Fruit fly (Drosophila melanogaster): ENCODE results near the gene Xrcc2.
A peak's percentile ranks its signal among the peaks of the same experiment; 100 is the strongest.

Gene Xrcc2

dm6 chrX:18533308-18533707 is 33.4 kb downstream of the Xrcc2 start (continued):
- TF ChIP-seq stwl (tag; optimal IDR thresholded peaks at IDR 0.05) (no peak), sna (GFP tag; IDR thresholded peaks at IDR 0.05; ENCODE audit: partially characterized antibody) (no peak), CG7839 (tag; optimal IDR thresholded peaks at IDR 0.05) (peak; percentile 59), CG4404 (GFP tag; IDR thresholded peaks at IDR 0.05) (no peak), hth (optimal IDR thresholded peaks at IDR 0.05) (no peak), Deaf1 (tag; optimal IDR thresholded peaks at IDR 0.05) (no peak), CG1603 (tag; optimal IDR thresholded peaks at IDR 0.05) (no peak), eve (GFP tag; optimal IDR thresholded peaks at IDR 0.05) (no peak), danr (GFP tag; IDR thresholded peaks at IDR 0.05) (no peak), Dip2 (GFP tag; IDR thresholded peaks at IDR 0.05) (no peak), CG18764 (GFP tag; optimal IDR thresholded peaks at IDR 0.05) (no peak), ase (GFP tag; IDR thresholded peaks at IDR 0.05) (no peak), CG5953 (GFP tag; IDR thresholded peaks at IDR 0.05) (no peak), jumu (GFP tag; optimal IDR thresholded peaks at IDR 0.05) (no peak), CG4282 (GFP tag; optimal IDR thresholded peaks at IDR 0.05) (no peak), pfk (GFP tag; optimal IDR thresholded peaks at IDR 0.05) (no peak), Nf-YA (GFP tag; IDR thresholded peaks at IDR 0.05) (no peak), Oli (tag; optimal IDR thresholded peaks at IDR 0.05) (peak; percentile 60), ham (GFP tag; IDR thresholded peaks at IDR 0.05) (no peak), PHDP (tag; optimal IDR thresholded peaks at IDR 0.05) (peak; percentile 46), da (GFP tag; optimal IDR thresholded peaks at IDR 0.05) (no peak), Eip74EF (GFP tag; optimal IDR thresholded peaks at IDR 0.05) (peak in 1 of 2 experiments; percentile 61), CrebB (tag; optimal IDR thresholded peaks at IDR 0.05) (no peak), CG12236 (GFP tag; optimal IDR thresholded peaks at IDR 0.05) (no peak), CG6791 (GFP tag; IDR thresholded peaks at IDR 0.05; ENCODE audit: partially characterized antibody) (no peak), luna (GFP tag; optimal IDR thresholded peaks at IDR 0.05) (no peak), CG12744 (GFP tag; optimal IDR thresholded peaks at IDR 0.05) (no peak), rib (GFP tag; IDR thresholded peaks at IDR 0.05) (no peak), pan (optimal IDR thresholded peaks at IDR 0.05) (no peak), pan (GFP tag; optimal IDR thresholded peaks at IDR 0.05 in 1 of 2, IDR thresholded peaks at IDR 0.05 in 1 of 2) (peak in 1 of 2 experiments; percentile 24), Abd-B (GFP tag; optimal IDR thresholded peaks at IDR 0.05) (peak; percentile 75), CG12769 (tag; optimal IDR thresholded peaks at IDR 0.05) (no peak), Sin3A (optimal IDR thresholded peaks at IDR 0.05) (no peak), bowl (GFP tag; IDR thresholded peaks at IDR 0.05) (no peak), dmrt11E (tag; optimal IDR thresholded peaks at IDR 0.05) (peak; percentile 62), inv (GFP tag; IDR thresholded peaks at IDR 0.05; ENCODE audit: partially characterized antibody) (no peak), CG32767 (GFP tag; IDR thresholded peaks at IDR 0.05) (no peak), kni (GFP tag; optimal IDR thresholded peaks at IDR 0.05) (no peak), CG10654 (GFP tag; optimal IDR thresholded peaks at IDR 0.05) (no peak), CG17612 (GFP tag; IDR thresholded peaks at IDR 0.05) (no peak), CG10209 (GFP tag; optimal IDR thresholded peaks at IDR 0.05) (no peak), CG1024 (GFP tag; IDR thresholded peaks at IDR 0.05) (no peak), run (tag; optimal IDR thresholded peaks at IDR 0.05) (no peak), Dp (GFP tag; optimal IDR thresholded peaks at IDR 0.05) (no peak), CG6254 (GFP tag; optimal IDR thresholded peaks at IDR 0.05) (no peak), zfh1 (GFP tag; IDR thresholded peaks at IDR 0.05) (peak; percentile 17; the same call in 1 of the 3 replicates), Bgb (GFP tag; IDR thresholded peaks at IDR 0.05; ENCODE audit: partially characterized antibody) (no peak), zen (tag; optimal IDR thresholded peaks at IDR 0.05) (no peak), tap (tag; optimal IDR thresholded peaks at IDR 0.05) (no peak), esg (GFP tag; conservative IDR thresholded peaks at IDR 0.05) (0 out of 2 replicates have a peak, but pooled peaks have one; percentile 15), pros (GFP tag; optimal IDR thresholded peaks at IDR 0.05) (no peak), Dek (tag; optimal IDR thresholded peaks at IDR 0.05) (no peak)

Data from whole organism, embryonic.